Worm (Caenorhabditis elegans) whole organism, L3 larva: ENCODE measurements around the gene bir-1.

Source experiments
- daf-12 ChIP-seq: fragments of 150-350 bp; optimal IDR thresholded peaks from 2 replicates; lab custom pipeline; 2014; ENCODE audit warnings: missing biosample characterization, missing genetic modification reagents, missing genetic modification characterization
- elt-3 ChIP-seq, 3 experiments: fragments of 150-350 bp in 1 of 3; sonication (generic microtip) in 2 of 3; optimal IDR thresholded peaks; 2 replicates in 2 of 3; 4 replicates in 1 of 3; lab custom pipeline; 2014 to 2017; ENCODE audit warnings: missing biosample characterization in 3 of 3, missing genetic modification characterization in 3 of 3
- fkh-10 ChIP-seq: sonication (generic microtip); optimal IDR thresholded peaks from 2 replicates; lab custom pipeline; 2017; ENCODE audit warnings: missing biosample characterization, missing genetic modification reagents, missing genetic modification characterization
- lin-39 ChIP-seq: fragments of 150-350 bp; optimal IDR thresholded peaks from 2 replicates; lab custom pipeline; 2018; ENCODE audit warnings: missing biosample characterization, missing genetic modification reagents, missing genetic modification characterization
- skn-1 ChIP-seq: fragments of 150-350 bp; optimal IDR thresholded peaks from 2 replicates; lab custom pipeline; 2014; ENCODE audit warnings: missing biosample characterization, missing genetic modification characterization

ce11 chrV:11673746-11674365 is 29.6 kb downstream of the bir-1 start:
- TF ChIP-seq elt-3 (tag; optimal IDR thresholded peaks at IDR 0.05; lab: Kevin White, UChicago) (no peak), daf-12 (no peak), fkh-10 (GFP tag; lab: Kevin White, UChicago) (no peak), lin-39 (tag; lab: Kevin White, UChicago) (no peak), skn-1 (tag; lab: Kevin White, UChicago) (no peak)
